Fruit fly (Drosophila melanogaster): ENCODE measurements around the gene CG12659.

The CG12659 gene

dm6 chrX:8569038-8569437 is 22.5 kb downstream of the CG12659 start:
- no peak for TF ChIP-seq Hr96 (GFP tag; optimal IDR thresholded peaks at IDR 0.05)
- no peak for TF ChIP-seq cic (GFP tag; optimal IDR thresholded peaks at IDR 0.05)
- TF ChIP-seq ovo (GFP tag; optimal IDR thresholded peaks at IDR 0.05): peak; percentile 34
- peak; percentile 96 for TF ChIP-seq pad (GFP tag; optimal IDR thresholded peaks at IDR 0.05)

DNA sequence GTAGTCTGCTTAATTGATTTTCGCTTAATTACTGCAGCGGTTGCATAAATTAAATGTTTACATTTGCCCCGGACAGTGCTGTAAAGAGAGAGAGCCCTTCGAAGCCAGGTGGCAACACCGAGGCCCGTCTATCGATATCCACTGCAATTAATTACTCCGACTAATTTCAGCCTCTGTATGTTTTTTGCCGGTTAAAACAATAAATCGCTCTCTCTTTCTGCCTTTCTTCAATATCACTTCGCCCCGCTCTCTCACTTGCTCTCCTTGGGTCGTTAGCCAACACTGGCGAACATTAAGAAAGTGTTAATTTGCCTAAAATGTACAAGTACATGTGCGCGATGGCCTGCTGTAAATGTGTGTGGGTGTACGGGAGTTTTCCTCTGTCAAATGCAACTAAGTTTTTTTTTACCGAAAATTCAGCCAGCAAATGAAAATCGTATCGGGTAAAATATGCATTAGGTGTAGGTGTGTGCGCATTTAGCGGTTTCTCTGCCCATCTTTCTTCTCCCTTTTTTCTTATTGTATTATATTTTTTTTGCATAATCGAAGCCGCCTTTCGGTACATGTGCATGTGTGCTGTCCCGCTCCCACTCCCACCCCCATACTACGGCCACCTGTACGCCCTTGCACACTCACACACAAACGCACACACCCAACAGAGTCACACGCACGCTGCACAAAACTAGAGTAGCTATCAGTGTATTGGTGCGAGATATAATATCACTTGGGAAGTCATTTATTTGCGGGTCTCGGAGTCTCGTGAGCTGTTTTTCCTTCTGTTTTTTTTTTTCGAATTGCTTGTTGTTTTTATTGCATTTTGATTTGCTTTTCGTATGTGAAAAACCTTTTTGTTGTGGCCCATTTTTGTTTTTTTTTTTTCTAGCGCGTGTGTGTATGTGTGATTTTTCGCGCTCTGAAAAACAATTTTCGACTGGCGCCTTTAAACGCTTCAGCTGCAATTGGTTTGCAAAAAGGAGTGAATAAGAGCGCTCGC is 29.8 kb downstream of the CG12659 start:
- TF ChIP-seq tj (GFP tag; optimal IDR thresholded peaks at IDR 0.05) (peak; percentile 94), CG12768 (GFP tag; optimal IDR thresholded peaks at IDR 0.05) (peak; percentile 59), CG11617 (GFP tag; optimal IDR thresholded peaks at IDR 0.05) (peak; percentile 0), bab1 (GFP tag; optimal IDR thresholded peaks at IDR 0.05) (no peak), CG7101 (tag; optimal IDR thresholded peaks at IDR 0.05) (peak; percentile 74), CG33017 (tag; optimal IDR thresholded peaks at IDR 0.05) (peak; percentile 9), Mnt (GFP tag; optimal IDR thresholded peaks at IDR 0.05) (peak; percentile 99), kay (GFP tag; ENCODE audit: borderline replicate concordance) (no peak), CG1620 (GFP tag; optimal IDR thresholded peaks at IDR 0.05) (peak; percentile 61), cnc (optimal IDR thresholded peaks at IDR 0.05) (no peak), ovo (GFP tag; optimal IDR thresholded peaks at IDR 0.05) (peak; percentile 21), CG5204 (GFP tag; optimal IDR thresholded peaks at IDR 0.05) (no peak), CG14711 (tag; optimal IDR thresholded peaks at IDR 0.05) (peak; percentile 57), cic (GFP tag; optimal IDR thresholded peaks at IDR 0.05) (peak; percentile 95), Crg-1 (GFP tag; optimal IDR thresholded peaks at IDR 0.05) (peak; percentile 87), pad (GFP tag; optimal IDR thresholded peaks at IDR 0.05) (peak; percentile 65)

DNA sequence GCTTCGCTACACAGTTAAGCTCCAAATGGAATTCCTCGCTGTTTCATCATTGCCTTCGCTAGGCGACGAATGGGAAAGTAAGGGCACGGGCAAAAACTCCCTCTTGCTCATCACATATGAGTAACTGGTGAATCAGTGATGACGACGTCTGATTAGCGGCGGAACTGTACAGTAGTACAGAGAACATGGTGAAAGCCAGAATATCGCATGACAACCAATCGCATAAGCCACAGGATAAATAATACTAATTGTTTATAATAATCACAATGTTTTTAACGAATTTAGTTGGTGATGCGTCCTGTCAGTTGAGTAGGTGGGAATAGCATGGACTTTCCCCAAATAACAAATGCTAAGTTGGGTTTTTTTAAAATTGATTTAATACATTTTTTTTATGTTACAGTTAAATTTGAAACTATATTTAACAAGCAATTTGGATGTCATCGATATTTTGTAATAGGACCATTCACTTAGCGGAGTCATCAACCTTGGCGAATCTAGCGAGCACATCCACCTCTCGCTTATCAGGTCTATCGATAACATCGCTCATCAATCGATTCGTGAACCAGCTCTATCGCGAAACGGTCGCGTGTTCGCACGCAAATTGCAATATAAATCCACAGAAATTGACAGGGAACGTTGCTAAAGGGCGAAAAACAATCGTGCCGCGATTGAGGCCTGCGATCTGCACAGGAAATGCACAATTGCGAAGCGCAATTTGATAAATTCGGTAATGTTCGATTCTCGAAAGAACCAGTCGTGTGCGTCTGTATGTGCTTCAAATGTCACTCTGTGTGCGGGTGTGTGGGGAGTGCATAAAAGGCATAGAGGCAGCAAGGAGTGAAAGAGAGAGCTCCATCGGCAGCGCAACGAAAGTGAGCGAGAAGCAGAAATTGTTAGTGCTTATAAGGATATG is 31.2 kb downstream of the CG12659 start, which contains the start of the genes CG12112 and Trf4-1:
CG12112 (minus strand) TSS at position 106 of the 913 bp plus-strand sequence.
Trf4-1 (plus strand) TSS at position 236 of the 913 bp plus-strand sequence.
- TF ChIP-seq Hr96 (GFP tag; optimal IDR thresholded peaks at IDR 0.05) (no peak), CG33017 (tag; optimal IDR thresholded peaks at IDR 0.05) (no peak), ovo (GFP tag; optimal IDR thresholded peaks at IDR 0.05) (no peak), CG1620 (GFP tag; optimal IDR thresholded peaks at IDR 0.05) (peak; percentile 72), CG7101 (tag; optimal IDR thresholded peaks at IDR 0.05) (peak; percentile 17), CG5204 (GFP tag; optimal IDR thresholded peaks at IDR 0.05) (peak; percentile 47), CG11617 (GFP tag; optimal IDR thresholded peaks at IDR 0.05) (no peak), toe (GFP tag; optimal IDR thresholded peaks at IDR 0.05) (peak; percentile 50), bab1 (GFP tag; optimal IDR thresholded peaks at IDR 0.05) (peak; percentile 26), cnc (optimal IDR thresholded peaks at IDR 0.05) (no peak), CG14711 (tag; optimal IDR thresholded peaks at IDR 0.05) (peak; percentile 23), kay (GFP tag; ENCODE audit: borderline replicate concordance) (peak; percentile 94), Mnt (GFP tag; optimal IDR thresholded peaks at IDR 0.05) (peak; percentile 86), Crg-1 (GFP tag; optimal IDR thresholded peaks at IDR 0.05) (peak; percentile 10)

dm6 chrX:8558762-8559172 is 32.8 kb downstream of the CG12659 start, which contains the start of gene IntS4:
Gene IntS4 (minus strand): TSS chrX:8558781.
- peak; percentile 90 for TF ChIP-seq Mnt (GFP tag; optimal IDR thresholded peaks at IDR 0.05)
- peak; percentile 80 for TF ChIP-seq CG1620 (GFP tag; optimal IDR thresholded peaks at IDR 0.05)
- peak; percentile 88 for TF ChIP-seq bab1 (GFP tag; optimal IDR thresholded peaks at IDR 0.05)
- peak; percentile 20 for TF ChIP-seq cic (GFP tag; optimal IDR thresholded peaks at IDR 0.05)
- peak; percentile 74 for TF ChIP-seq ovo (GFP tag; optimal IDR thresholded peaks at IDR 0.05)
- TF ChIP-seq Crg-1 (GFP tag; optimal IDR thresholded peaks at IDR 0.05): peak; percentile 79
- TF ChIP-seq Hr96 (GFP tag; optimal IDR thresholded peaks at IDR 0.05): no peak
- peak; percentile 75 for TF ChIP-seq CG11617 (GFP tag; optimal IDR thresholded peaks at IDR 0.05)
- TF ChIP-seq CG12768 (GFP tag; optimal IDR thresholded peaks at IDR 0.05): peak; percentile 52
- no peak for TF ChIP-seq CG5204 (GFP tag; optimal IDR thresholded peaks at IDR 0.05)
- no peak for TF ChIP-seq toe (GFP tag; optimal IDR thresholded peaks at IDR 0.05)
- TF ChIP-seq CG7101 (tag; optimal IDR thresholded peaks at IDR 0.05): peak; percentile 82
- peak; percentile 59 for TF ChIP-seq tj (GFP tag; optimal IDR thresholded peaks at IDR 0.05)
- TF ChIP-seq CG14711 (tag; optimal IDR thresholded peaks at IDR 0.05): peak; percentile 77
- TF ChIP-seq Clk (GFP tag; optimal IDR thresholded peaks at IDR 0.05): peak; percentile 6
- TF ChIP-seq CG7045 (GFP tag; optimal IDR thresholded peaks at IDR 0.05): peak; percentile 28
- TF ChIP-seq kay (GFP tag; ENCODE audit: borderline replicate concordance): peak; percentile 55
- TF ChIP-seq CG33017 (tag; optimal IDR thresholded peaks at IDR 0.05): peak; percentile 37
- peak; percentile 68 for TF ChIP-seq pad (GFP tag; optimal IDR thresholded peaks at IDR 0.05)
- TF ChIP-seq cnc (optimal IDR thresholded peaks at IDR 0.05): no peak

dm6 chrX:8554303-8554702 is 37.2 kb downstream of the CG12659 start:
- no peak for TF ChIP-seq bab1 (GFP tag; optimal IDR thresholded peaks at IDR 0.05)
- no peak for TF ChIP-seq CG14711 (tag; optimal IDR thresholded peaks at IDR 0.05)
- no peak for TF ChIP-seq toe (GFP tag; optimal IDR thresholded peaks at IDR 0.05)
- TF ChIP-seq CG33017 (tag; optimal IDR thresholded peaks at IDR 0.05): no peak
- no peak for TF ChIP-seq CG11617 (GFP tag; optimal IDR thresholded peaks at IDR 0.05)
- TF ChIP-seq Crg-1 (GFP tag; optimal IDR thresholded peaks at IDR 0.05): no peak
- TF ChIP-seq cnc (optimal IDR thresholded peaks at IDR 0.05): no peak
- no peak for TF ChIP-seq kay (GFP tag; ENCODE audit: borderline replicate concordance)
- TF ChIP-seq CG12768 (GFP tag; optimal IDR thresholded peaks at IDR 0.05): no peak
- no peak for TF ChIP-seq Mnt (GFP tag; optimal IDR thresholded peaks at IDR 0.05)
- TF ChIP-seq ovo (GFP tag; optimal IDR thresholded peaks at IDR 0.05): no peak
- no peak for TF ChIP-seq CG5204 (GFP tag; optimal IDR thresholded peaks at IDR 0.05)
- TF ChIP-seq tj (GFP tag; optimal IDR thresholded peaks at IDR 0.05): no peak
- no peak for TF ChIP-seq Hr96 (GFP tag; optimal IDR thresholded peaks at IDR 0.05)
- no peak for TF ChIP-seq CG1620 (GFP tag; optimal IDR thresholded peaks at IDR 0.05)
